Worm (Caenorhabditis elegans) whole organism, mixed stage, embryonic: ENCODE measurements around the gene nhr-66.

Source experiments
- M03D4.4 ChIP-seq: sonication (generic microtip); optimal IDR thresholded peaks from 2 replicates; lab custom pipeline; 2017; ENCODE audit warnings: mild to moderate bottlenecking, missing genetic modification characterization, missing compliant biosample characterization
- bed-3 ChIP-seq: fragments of 200-800 bp; sonication (Bioruptor generic); optimal IDR thresholded peaks from 3 replicates; lab custom pipeline; 2018; ENCODE audit warnings: mild to moderate bottlenecking, missing genetic modification characterization, moderate library complexity, missing compliant biosample characterization
- blmp-1 ChIP-seq: fragments of 150-350 bp; optimal IDR thresholded peaks from 2 replicates; lab custom pipeline; 2014; ENCODE audit warnings: missing biosample characterization, missing genetic modification characterization
- ceh-39 ChIP-seq: fragments of 150-350 bp; optimal IDR thresholded peaks from 2 replicates; lab custom pipeline; 2014; ENCODE audit warnings: missing biosample characterization, missing genetic modification characterization
- ceh-43 ChIP-seq: fragments of 200-800 bp; sonication (Bioruptor generic); optimal IDR thresholded peaks from 2 replicates; lab custom pipeline; 2018; ENCODE audit warnings: mild to moderate bottlenecking, missing genetic modification characterization, moderate library complexity, missing compliant biosample characterization
- ceh-83 ChIP-seq: fragments of 200-800 bp; sonication (Bioruptor generic); optimal IDR thresholded peaks from 2 replicates; lab custom pipeline; 2018; ENCODE audit warnings: mild to moderate bottlenecking, missing genetic modification characterization, missing compliant biosample characterization
- ces-1 ChIP-seq: fragments of 150-350 bp; optimal IDR thresholded peaks from 2 replicates; lab custom pipeline; 2014; ENCODE audit warnings: missing biosample characterization, missing genetic modification reagents, missing genetic modification characterization
- cnd-1 ChIP-seq: fragments of 200-800 bp; sonication (Bioruptor generic); optimal IDR thresholded peaks from 2 replicates; lab custom pipeline; 2018; ENCODE audit warnings: mild to moderate bottlenecking, missing genetic modification characterization, missing compliant biosample characterization
- drap-1 ChIP-seq: fragments of 200-800 bp; sonication (Bioruptor generic); optimal IDR thresholded peaks from 3 replicates; lab custom pipeline; 2018; ENCODE audit warnings: mild to moderate bottlenecking, missing genetic modification characterization, missing compliant biosample characterization
- elt-1 ChIP-seq: sonication (generic microtip); optimal IDR thresholded peaks from 2 replicates; lab custom pipeline; 2017; ENCODE audit warnings: missing genetic modification characterization, mild to moderate bottlenecking, missing compliant biosample characterization, antibody characterized with exemption, moderate library complexity, borderline replicate concordance; ENCODE audit not compliant: insufficient read depth
- elt-3 ChIP-seq: fragments of 150-350 bp; optimal IDR thresholded peaks from 2 replicates; lab custom pipeline; 2014; ENCODE audit warnings: missing biosample characterization, missing genetic modification characterization
- flh-1 ChIP-seq: fragments of 200-800 bp; sonication (Bioruptor generic); optimal IDR thresholded peaks from 2 replicates; lab custom pipeline; 2018; ENCODE audit warnings: mild to moderate bottlenecking, missing genetic modification characterization, moderate library complexity, missing compliant biosample characterization
- ham-2 ChIP-seq: fragments of 200-800 bp; sonication (Bioruptor generic); optimal IDR thresholded peaks from 2 replicates; lab custom pipeline; 2018; ENCODE audit warnings: mild to moderate bottlenecking, missing genetic modification characterization, missing compliant biosample characterization
- hlh-1 ChIP-seq: fragments of 150-350 bp; optimal IDR thresholded peaks from 2 replicates; lab custom pipeline; 2014; ENCODE audit warnings: missing biosample characterization, missing genetic modification reagents, missing genetic modification characterization
- lin-13 ChIP-seq: fragments of 150-350 bp; optimal IDR thresholded peaks from 2 replicates; lab custom pipeline; 2014; ENCODE audit warnings: missing biosample characterization, missing genetic modification characterization
- lin-32 ChIP-seq: fragments of 200-800 bp; sonication (Bioruptor generic); optimal IDR thresholded peaks from 2 replicates; lab custom pipeline; 2018; ENCODE audit warnings: mild to moderate bottlenecking, missing genetic modification characterization, missing compliant biosample characterization
- lsy-2 ChIP-seq: fragments of 150-350 bp; optimal IDR thresholded peaks from 2 replicates; lab custom pipeline; 2014; ENCODE audit warnings: missing biosample characterization, missing genetic modification characterization
- mab-5 ChIP-seq: fragments of 150-350 bp; optimal IDR thresholded peaks from 2 replicates; lab custom pipeline; 2014; ENCODE audit warnings: missing biosample characterization, missing genetic modification characterization
- mep-1 ChIP-seq: fragments of 150-350 bp; optimal IDR thresholded peaks from 2 replicates; lab custom pipeline; 2017; ENCODE audit warnings: missing biosample characterization, missing genetic modification reagents, missing genetic modification characterization, inconsistent platforms
- mls-2 ChIP-seq: sonication (generic microtip); optimal IDR thresholded peaks from 2 replicates; lab custom pipeline; 2016; ENCODE audit warnings: mild to moderate bottlenecking, missing genetic modification characterization, moderate library complexity, missing compliant biosample characterization
- nhr-12 ChIP-seq: fragments of 150-350 bp; optimal IDR thresholded peaks from 2 replicates; lab custom pipeline; 2014; ENCODE audit warnings: missing biosample characterization, missing genetic modification characterization
- nhr-2 ChIP-seq: fragments of 150-350 bp; optimal IDR thresholded peaks from 2 replicates; lab custom pipeline; 2014; ENCODE audit warnings: missing biosample characterization, missing genetic modification characterization
- nhr-237 ChIP-seq: fragments of 150-350 bp; optimal IDR thresholded peaks from 2 replicates; lab custom pipeline; 2014; ENCODE audit warnings: missing biosample characterization, missing genetic modification characterization
- nhr-28 ChIP-seq: fragments of 150-350 bp; optimal IDR thresholded peaks from 2 replicates; lab custom pipeline; 2014; ENCODE audit warnings: missing biosample characterization, missing genetic modification characterization
- nhr-76 ChIP-seq: sonication (generic microtip); optimal IDR thresholded peaks from 2 replicates; lab custom pipeline; 2017; ENCODE audit warnings: missing biosample characterization, missing genetic modification characterization
- pha-4 ChIP-seq: fragments of 150-350 bp; optimal IDR thresholded peaks from 2 replicates; lab custom pipeline; 2018; ENCODE audit warnings: missing biosample characterization, missing genetic modification reagents, missing genetic modification characterization
- sem-2 ChIP-seq: fragments of 200-800 bp; sonication (Bioruptor generic); optimal IDR thresholded peaks from 2 replicates; lab custom pipeline; 2018; ENCODE audit warnings: mild to moderate bottlenecking, missing genetic modification characterization, missing compliant biosample characterization
- snpc-4 ChIP-seq: fragments of 150-350 bp; optimal IDR thresholded peaks from 2 replicates; lab custom pipeline; 2014; ENCODE audit warnings: missing biosample characterization, missing genetic modification characterization
- sptf-1 ChIP-seq: sonication (generic microtip); optimal IDR thresholded peaks from 2 replicates; lab custom pipeline; 2017; ENCODE audit warnings: mild to moderate bottlenecking, missing genetic modification characterization, moderate library complexity, missing compliant biosample characterization
- tbx-8 ChIP-seq: fragments of 200-800 bp; sonication (Bioruptor generic); optimal IDR thresholded peaks from 2 replicates; lab custom pipeline; 2018; ENCODE audit warnings: mild to moderate bottlenecking, missing genetic modification characterization, moderate library complexity, missing compliant biosample characterization
- unc-120 ChIP-seq: sonication (generic microtip); optimal IDR thresholded peaks from 2 replicates; lab custom pipeline; 2017; ENCODE audit warnings: missing genetic modification characterization, missing compliant biosample characterization; ENCODE audit not compliant: poor library complexity, severe bottlenecking
- unc-39 ChIP-seq: fragments of 150-350 bp; optimal IDR thresholded peaks from 2 replicates; lab custom pipeline; 2014; ENCODE audit warnings: missing biosample characterization, missing genetic modification characterization
- unc-62 ChIP-seq: fragments of 150-350 bp; optimal IDR thresholded peaks from 2 replicates; lab custom pipeline; 2014; ENCODE audit warnings: missing biosample characterization, missing genetic modification reagents, missing genetic modification characterization
- zip-8 ChIP-seq: fragments of 150-350 bp; optimal IDR thresholded peaks from 2 replicates; lab custom pipeline; 2014; ENCODE audit warnings: missing biosample characterization, missing genetic modification characterization
- ztf-11 ChIP-seq: fragments of 150-350 bp; optimal IDR thresholded peaks from 2 replicates; lab custom pipeline; 2014; ENCODE audit warnings: missing biosample characterization, missing genetic modification characterization

nhr-66 gene

DNA sequence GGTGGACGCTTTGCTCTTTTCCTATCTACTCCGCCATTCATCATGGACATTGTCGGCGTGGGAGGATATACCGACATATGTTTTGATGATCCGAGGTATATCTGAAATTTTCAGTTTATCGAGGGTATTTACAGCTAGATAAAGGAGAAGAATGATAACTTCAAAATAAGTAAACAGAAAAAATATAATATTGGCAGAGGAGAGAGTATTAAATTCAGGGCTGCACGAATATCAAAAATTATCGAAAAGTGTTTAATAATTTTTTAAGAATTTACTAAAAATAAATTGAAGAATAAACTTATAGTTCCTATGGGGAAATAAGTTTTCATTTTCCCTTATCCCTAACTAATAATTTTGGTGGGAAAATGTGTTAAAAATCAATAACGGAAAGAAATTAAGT lies 37.6 kb downstream of the nhr-66 start, which contains the start of gene wsp-1:
wsp-1 (minus strand) TSS at position 101 of the 400 bp plus-strand sequence.
- TF ChIP-seq drap-1 (GFP tag; lab: Kevin White, UChicago) (no peak), elt-1 (tag; lab: Kevin White, UChicago) (no peak), unc-39 (tag; lab: Kevin White, UChicago) (no peak), sptf-1 (no peak), cnd-1 (tag; lab: Kevin White, UChicago) (no peak), mls-2 (tag; lab: Kevin White, UChicago) (no peak), nhr-12 (tag; lab: Kevin White, UChicago) (no peak), nhr-2 (tag; lab: Kevin White, UChicago) (no peak), hlh-1 (tag; lab: Kevin White, UChicago) (no peak), lin-13 (tag; lab: Kevin White, UChicago) (no peak), ham-2 (GFP tag; lab: Kevin White, UChicago) (no peak), zip-8 (tag; lab: Kevin White, UChicago) (no peak), ztf-11 (no peak), bed-3 (GFP tag; lab: Kevin White, UChicago) (no peak), snpc-4 (tag; lab: Kevin White, UChicago) (no peak)

DNA sequence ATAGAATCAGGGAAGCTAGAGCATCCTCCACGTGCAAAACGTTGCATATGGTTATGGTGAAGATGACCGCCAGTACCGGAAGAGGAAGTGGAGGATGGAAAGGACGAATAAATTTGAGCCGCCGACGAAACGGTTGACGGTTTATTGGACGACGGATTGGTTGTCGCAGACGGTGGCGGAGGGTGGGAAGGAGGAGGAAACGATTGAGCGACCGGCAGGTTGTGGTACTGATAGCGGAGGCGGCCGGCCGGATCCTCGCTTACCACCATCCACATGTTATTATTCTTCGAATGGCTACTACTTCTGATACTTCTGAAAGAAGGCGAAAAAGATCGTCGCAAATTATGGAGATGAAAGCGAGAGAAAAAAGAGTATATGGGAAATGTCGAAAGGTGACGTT lies 43.5 kb downstream of the nhr-66 start:
- no peak for TF ChIP-seq mep-1
- TF ChIP-seq unc-120 (tag; lab: Kevin White, UChicago), result no peak
- TF ChIP-seq elt-1 (tag; lab: Kevin White, UChicago), result no peak
- TF ChIP-seq nhr-237 (tag; lab: Kevin White, UChicago), result no peak
- no peak for TF ChIP-seq unc-62
- no peak for TF ChIP-seq nhr-12 (tag; lab: Kevin White, UChicago)
- no peak for TF ChIP-seq blmp-1 (tag; lab: Kevin White, UChicago)
- no peak for TF ChIP-seq pha-4 (tag; lab: Kevin White, UChicago)
- TF ChIP-seq M03D4.4, result no peak

DNA sequence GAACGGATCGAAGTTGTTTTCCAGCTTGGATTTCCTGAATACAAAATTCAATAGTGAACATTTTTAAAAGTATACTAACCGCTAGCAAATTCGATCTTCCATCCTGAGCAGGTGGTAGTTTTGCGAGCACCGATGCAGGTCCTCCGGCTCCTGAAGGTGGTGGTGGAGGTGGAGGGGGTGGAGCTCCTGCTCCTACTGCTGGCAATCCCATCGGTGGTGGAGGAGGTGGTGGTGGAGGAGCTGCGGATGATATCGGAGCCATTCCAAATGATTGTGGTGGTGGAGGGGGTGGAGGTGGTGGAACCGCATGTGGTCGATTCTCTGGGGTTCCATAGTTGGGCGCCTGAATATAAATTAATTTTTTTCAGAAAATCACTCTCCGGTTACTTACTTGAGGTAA lies 46.7 kb downstream of the nhr-66 start:
- TF ChIP-seq ceh-43 (GFP tag; lab: Kevin White, UChicago) (no peak), sem-2 (no peak), mls-2 (tag; lab: Kevin White, UChicago) (no peak), mab-5 (no peak), unc-120 (tag; lab: Kevin White, UChicago) (no peak), M03D4.4 (no peak), lsy-2 (tag; lab: Kevin White, UChicago) (no peak), flh-1 (GFP tag; lab: Kevin White, UChicago) (no peak), unc-62 (no peak), bed-3 (GFP tag; lab: Kevin White, UChicago) (no peak)

DNA sequence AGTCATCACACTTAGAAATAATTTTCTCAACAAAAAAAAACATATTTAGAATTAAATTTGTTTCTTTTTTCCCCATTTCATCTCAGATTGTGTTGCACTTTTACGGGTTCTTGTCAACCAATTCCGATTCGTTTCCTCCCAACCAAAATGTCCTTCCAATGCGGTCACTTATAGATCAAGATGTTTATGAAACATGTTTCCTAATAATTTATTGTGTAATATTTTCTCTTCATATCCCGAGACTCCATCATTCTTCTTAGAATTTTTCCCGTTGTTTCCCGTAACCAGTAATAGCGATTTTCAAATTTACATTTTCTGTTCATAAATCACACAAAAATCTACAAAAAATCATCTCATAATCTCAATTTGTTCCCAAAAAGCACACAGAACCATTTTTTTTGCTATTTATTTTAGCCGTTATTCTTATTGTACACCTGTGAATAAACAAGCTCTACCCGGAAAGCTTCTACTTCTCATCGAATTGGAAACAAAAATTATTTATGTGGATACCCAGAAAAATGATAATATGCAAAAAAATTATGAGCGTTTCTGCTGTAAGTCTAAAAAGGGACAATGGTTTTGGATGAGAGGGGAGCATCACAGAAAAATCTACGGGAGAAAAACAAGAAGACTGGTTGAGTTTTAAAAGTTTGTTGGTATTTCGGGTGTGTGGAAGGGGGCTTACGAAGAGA lies 47.8 kb downstream of the nhr-66 start:
- TF ChIP-seq hlh-1 (tag; lab: Kevin White, UChicago), result no peak
- TF ChIP-seq unc-39 (tag; lab: Kevin White, UChicago), result no peak
- no peak for TF ChIP-seq nhr-237 (tag; lab: Kevin White, UChicago)
- TF ChIP-seq ham-2 (GFP tag; lab: Kevin White, UChicago), result no peak
- no peak for TF ChIP-seq lin-13 (tag; lab: Kevin White, UChicago)
- no peak for TF ChIP-seq nhr-2 (tag; lab: Kevin White, UChicago)
- no peak for TF ChIP-seq drap-1 (GFP tag; lab: Kevin White, UChicago)
- TF ChIP-seq M03D4.4, result no peak
- TF ChIP-seq unc-120 (tag; lab: Kevin White, UChicago), result no peak
- TF ChIP-seq, all 35 proteins: peak for 0

DNA sequence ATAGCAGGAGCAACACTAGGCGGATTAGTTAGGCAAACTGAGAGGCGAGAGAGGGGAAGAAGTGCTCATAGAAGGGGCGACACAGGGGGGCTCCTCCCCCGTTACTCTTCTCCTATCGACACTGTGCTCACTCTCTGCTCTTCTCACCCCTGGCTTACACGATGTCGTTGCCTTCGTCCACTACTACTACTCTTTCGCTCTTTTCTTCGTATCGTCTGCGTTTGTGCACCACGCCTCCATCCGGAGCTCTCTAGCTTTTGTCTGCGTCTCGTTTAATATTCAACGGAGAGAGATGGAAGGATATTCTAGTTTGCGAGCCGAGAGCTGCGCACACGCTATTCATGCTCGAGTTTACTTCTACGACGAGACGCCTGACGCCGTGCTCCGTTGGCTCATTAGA lies 53.1 kb downstream of the nhr-66 start:
- no peak for TF ChIP-seq nhr-76
- TF ChIP-seq pha-4 (tag; lab: Kevin White, UChicago), result no peak
- TF ChIP-seq lin-32 (GFP tag; lab: Kevin White, UChicago), result no peak
- TF ChIP-seq ceh-43 (GFP tag; lab: Kevin White, UChicago), result no peak
- TF ChIP-seq ceh-83 (GFP tag; lab: Kevin White, UChicago), result no peak
- TF ChIP-seq unc-120 (tag; lab: Kevin White, UChicago), result no peak
- no peak for TF ChIP-seq bed-3 (GFP tag; lab: Kevin White, UChicago)
- TF ChIP-seq ham-2 (GFP tag; lab: Kevin White, UChicago), result no peak
- peak; percentile 81 for TF ChIP-seq ces-1 (GFP tag; lab: Kevin White, UChicago)
- TF ChIP-seq mls-2 (tag; lab: Kevin White, UChicago), result peak; percentile 63
- no peak for TF ChIP-seq elt-3 (tag; lab: Kevin White, UChicago)
- TF ChIP-seq nhr-237 (tag; lab: Kevin White, UChicago), result no peak
- peak; percentile 43 for TF ChIP-seq sptf-1
- TF ChIP-seq nhr-2 (tag; lab: Kevin White, UChicago), result no peak
- TF ChIP-seq M03D4.4, result peak; percentile 8
- no peak for TF ChIP-seq nhr-28 (tag; lab: Kevin White, UChicago)
- TF ChIP-seq unc-62, result no peak
- TF ChIP-seq cnd-1 (tag; lab: Kevin White, UChicago), result peak; percentile 36
- TF ChIP-seq ztf-11, result no peak
- no peak for TF ChIP-seq nhr-12 (tag; lab: Kevin White, UChicago)
- TF ChIP-seq ceh-39 (tag; lab: Kevin White, UChicago), result no peak
- TF ChIP-seq tbx-8 (GFP tag; lab: Kevin White, UChicago), result no peak
- no peak for TF ChIP-seq mab-5
- no peak for TF ChIP-seq lsy-2 (tag; lab: Kevin White, UChicago)
- no peak for TF ChIP-seq elt-1 (tag; lab: Kevin White, UChicago)
- TF ChIP-seq zip-8 (tag; lab: Kevin White, UChicago), result no peak
- no peak for TF ChIP-seq drap-1 (GFP tag; lab: Kevin White, UChicago)
